Fruit fly (Drosophila melanogaster) whole organism, adult: ENCODE results near the gene Tie.

Experiments used
- CG11617 ChIP-seq: fragments of 200-800 bp; sonication (Bioruptor generic); optimal IDR thresholded peaks from 2 replicates; lab custom pipeline; 2017; ENCODE audit warnings: mild to moderate bottlenecking, missing biosample characterization, missing genetic modification reagents, missing genetic modification characterization
- CG12768 ChIP-seq: fragments of 200-800 bp; sonication (Bioruptor generic); optimal IDR thresholded peaks from 2 replicates; lab custom pipeline; 2017; ENCODE audit warnings: missing biosample characterization, missing genetic modification characterization, mild to moderate bottlenecking, moderate library complexity, missing genetic modification reagents
- CG14711 ChIP-seq: fragments of 200-800 bp; sonication (Bioruptor generic); optimal IDR thresholded peaks from 2 replicates; lab custom pipeline; 2018; ENCODE audit warnings: missing biosample characterization, mild to moderate bottlenecking, missing genetic modification characterization, moderate library complexity
- CG1620 ChIP-seq: fragments of 200-800 bp; sonication (Bioruptor generic); optimal IDR thresholded peaks from 2 replicates; lab custom pipeline; 2016; ENCODE audit warnings: missing biosample characterization, missing genetic modification characterization
- CG33017 ChIP-seq: fragments of 200-800 bp; sonication (Bioruptor generic); optimal IDR thresholded peaks from 2 replicates; lab custom pipeline; 2018; ENCODE audit warnings: missing biosample characterization, mild to moderate bottlenecking, missing genetic modification characterization, moderate library complexity
- CG5204 ChIP-seq: fragments of 200-800 bp; sonication (Bioruptor generic); optimal IDR thresholded peaks from 2 replicates; lab custom pipeline; 2016; ENCODE audit warnings: missing biosample characterization, missing genetic modification characterization
- CG7045 ChIP-seq: fragments of 200-800 bp; sonication (Bioruptor generic); optimal IDR thresholded peaks from 2 replicates; lab custom pipeline; 2017; ENCODE audit warnings: missing biosample characterization, mild to moderate bottlenecking, missing genetic modification characterization
- CG7101 ChIP-seq: fragments of 200-800 bp; sonication (Bioruptor generic); optimal IDR thresholded peaks from 2 replicates; lab custom pipeline; 2018; ENCODE audit warnings: missing biosample characterization, mild to moderate bottlenecking, missing genetic modification characterization, moderate library complexity
- Clk ChIP-seq: fragments of 200-800 bp; sonication (Bioruptor generic); optimal IDR thresholded peaks from 2 replicates; lab custom pipeline; 2017; ENCODE audit warnings: missing biosample characterization, missing genetic modification characterization
- Crg-1 ChIP-seq: fragments of 200-800 bp; sonication (Bioruptor generic); optimal IDR thresholded peaks from 2 replicates; lab custom pipeline; 2016; ENCODE audit warnings: missing biosample characterization, missing genetic modification characterization
- Hr96 ChIP-seq: fragments of 200-800 bp; sonication (Bioruptor generic); optimal IDR thresholded peaks from 2 replicates; lab custom pipeline; 2016; ENCODE audit warnings: missing biosample characterization, missing genetic modification characterization
- Mnt ChIP-seq: fragments of 200-800 bp; sonication (Bioruptor generic); optimal IDR thresholded peaks from 2 replicates; lab custom pipeline; 2016; ENCODE audit warnings: missing biosample characterization, mild to moderate bottlenecking, missing genetic modification characterization
- bab1 ChIP-seq: fragments of 200-800 bp; sonication (Bioruptor generic); optimal IDR thresholded peaks from 3 replicates; lab custom pipeline; 2019; ENCODE audit warnings: missing biosample characterization, mild to moderate bottlenecking, missing genetic modification characterization, moderate library complexity
- cic ChIP-seq: fragments of 200-800 bp; sonication (Bioruptor generic); optimal IDR thresholded peaks from 2 replicates; lab custom pipeline; 2017; ENCODE audit warnings: missing biosample characterization, mild to moderate bottlenecking, missing genetic modification characterization, moderate library complexity
- cnc ChIP-seq, 2 experiments: fragments of >200 bp; optimal IDR thresholded peaks; 2 replicates each; lab custom pipeline; 2017
- kay ChIP-seq: fragments of 200-800 bp; sonication (Bioruptor generic); peaks from one replicate; lab custom pipeline; 2016; ENCODE audit warnings: missing biosample characterization, missing genetic modification characterization, borderline replicate concordance
- ovo ChIP-seq: fragments of 200-800 bp; sonication (Bioruptor generic); optimal IDR thresholded peaks from 2 replicates; lab custom pipeline; 2016; ENCODE audit warnings: missing biosample characterization, missing genetic modification characterization
- pad ChIP-seq: fragments of 200-800 bp; sonication (Bioruptor generic); optimal IDR thresholded peaks from 3 replicates; lab custom pipeline; 2017; ENCODE audit warnings: missing biosample characterization, missing genetic modification characterization, mild to moderate bottlenecking, moderate library complexity, missing genetic modification reagents
- tj ChIP-seq: fragments of 200-800 bp; sonication (Bioruptor generic); optimal IDR thresholded peaks from 3 replicates; lab custom pipeline; 2017; ENCODE audit warnings: missing biosample characterization, mild to moderate bottlenecking, missing genetic modification characterization, moderate library complexity
- toe ChIP-seq: fragments of 200-800 bp; sonication (Bioruptor generic); optimal IDR thresholded peaks from 2 replicates; lab custom pipeline; 2016; ENCODE audit warnings: missing biosample characterization, missing genetic modification characterization

Tie gene

DNA sequence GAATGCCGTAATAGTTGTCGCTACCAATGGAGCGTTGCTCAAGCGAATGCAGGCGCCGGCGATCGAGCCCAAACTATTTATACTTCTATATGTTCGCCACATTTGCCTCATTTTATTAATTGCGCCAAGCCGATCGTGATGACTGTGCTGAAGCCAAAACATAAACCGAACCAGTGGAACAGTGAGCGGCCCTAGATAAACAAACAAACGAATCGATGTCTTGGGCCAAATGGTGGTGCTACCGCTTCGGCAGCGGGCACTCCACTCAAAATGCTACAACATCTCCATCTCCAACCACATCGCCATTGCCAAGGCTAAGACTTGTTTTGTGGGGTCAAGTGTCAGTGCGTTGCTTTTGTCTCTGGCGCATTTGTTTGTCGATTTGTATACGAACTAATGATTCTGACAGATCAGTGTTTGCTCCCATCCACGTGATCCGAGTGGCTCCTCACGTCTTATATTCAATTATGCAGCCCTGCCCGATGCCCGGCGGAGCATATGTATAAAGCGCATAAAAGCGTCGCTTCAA, 68.1 kb downstream of the Tie start, which contains the start of gene CG15024:
Gene CG15024 (minus strand): TSS at position 51 of the 529 bp plus-strand sequence.
- TF ChIP-seq Crg-1 (GFP tag; lab: Kevin White, UChicago), result no peak
- TF ChIP-seq CG5204 (GFP tag; lab: Kevin White, UChicago), result no peak
- no peak for TF ChIP-seq CG7101
- TF ChIP-seq ovo (GFP tag; lab: Kevin White, UChicago), result no peak
- TF ChIP-seq cic, result no peak
- TF ChIP-seq CG33017 (tag; lab: Kevin White, UChicago), result no peak
- TF ChIP-seq Mnt (GFP tag; lab: Kevin White, UChicago), result no peak
- TF ChIP-seq pad (GFP tag; lab: Kevin White, UChicago), result no peak
- no peak for TF ChIP-seq cnc (optimal IDR thresholded peaks at IDR 0.05; lab: Kevin White, UChicago)
- TF ChIP-seq CG11617 (GFP tag; lab: Kevin White, UChicago), result no peak
- TF ChIP-seq bab1 (GFP tag; lab: Kevin White, UChicago), result no peak
- no peak for TF ChIP-seq kay (GFP tag; lab: Kevin White, UChicago)
- no peak for TF ChIP-seq CG14711 (tag; lab: Kevin White, UChicago)
- no peak for TF ChIP-seq Clk (GFP tag; lab: Kevin White, UChicago)
- TF ChIP-seq toe (GFP tag; lab: Kevin White, UChicago), result no peak
- no peak for TF ChIP-seq CG12768 (GFP tag; lab: Kevin White, UChicago)
- TF ChIP-seq CG1620, result no peak
- TF ChIP-seq Hr96 (GFP tag; lab: Kevin White, UChicago), result no peak
- TF ChIP-seq CG7045 (GFP tag; lab: Kevin White, UChicago), result no peak
- TF ChIP-seq tj (GFP tag; lab: Kevin White, UChicago), result no peak

DNA sequence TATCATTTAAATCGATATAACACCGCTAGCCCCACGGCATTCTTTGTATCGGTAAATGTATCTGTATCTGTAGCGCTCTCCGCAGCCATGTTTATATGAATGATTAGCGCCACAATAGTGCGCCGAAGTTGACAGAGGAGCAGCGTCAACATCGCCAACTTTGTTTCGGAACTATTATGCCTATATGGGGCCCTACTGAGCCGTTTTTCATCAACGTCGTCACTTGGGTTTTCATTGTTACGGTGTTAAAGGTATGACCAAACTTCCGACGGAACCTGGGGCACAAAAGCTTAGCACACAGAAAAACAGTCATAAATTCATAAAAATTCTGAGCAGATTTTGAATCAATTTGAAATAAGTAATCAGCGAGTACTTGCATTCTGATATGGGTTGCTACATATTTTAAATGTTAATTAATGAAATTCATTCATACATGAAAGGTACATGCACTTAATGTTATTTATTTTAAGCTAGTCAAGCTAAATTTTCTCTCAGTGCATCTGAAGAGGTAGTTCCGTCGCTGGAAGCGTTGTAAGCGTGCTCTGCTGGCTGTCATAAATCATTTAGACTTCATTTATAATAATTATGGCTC, 70.4 kb downstream of the Tie start, which contains the start of gene CG15023:
Gene CG15023 (minus strand): TSS at position 51 of the 592 bp plus-strand sequence.
- TF ChIP-seq CG5204 (GFP tag; lab: Kevin White, UChicago), result no peak
- TF ChIP-seq CG11617 (GFP tag; lab: Kevin White, UChicago), result no peak
- TF ChIP-seq Hr96 (GFP tag; lab: Kevin White, UChicago), result no peak
- no peak for TF ChIP-seq cnc (optimal IDR thresholded peaks at IDR 0.05; lab: Kevin White, UChicago)
- TF ChIP-seq kay (GFP tag; lab: Kevin White, UChicago), result no peak
